Worm (Caenorhabditis elegans): ENCODE measurements around the gene col-166.

col-166 gene

DNA sequence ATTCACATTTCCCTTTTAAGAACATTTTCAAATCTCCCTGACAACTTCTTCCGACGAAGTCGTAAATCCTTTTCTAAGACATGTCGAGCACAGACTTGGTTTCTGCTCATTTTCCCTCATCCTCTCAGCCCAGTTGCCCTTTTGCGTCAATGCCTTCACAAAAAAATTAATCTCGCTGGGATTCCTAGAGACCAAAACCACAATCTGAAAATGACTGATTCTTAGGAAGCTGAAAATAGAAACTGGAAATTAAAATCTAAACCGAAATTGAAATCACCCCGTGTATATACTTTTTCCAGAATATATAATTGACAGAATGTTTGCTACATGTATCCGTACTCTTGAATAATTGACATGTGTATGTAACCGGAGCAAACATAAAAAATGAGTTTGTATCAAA is 32.8 kb upstream of the col-166 start:
- TF ChIP-seq C34F6.9 (tag; optimal IDR thresholded peaks at IDR 0.05) (peak; percentile 9), alr-1 (tag; optimal IDR thresholded peaks at IDR 0.05) (no peak)

DNA sequence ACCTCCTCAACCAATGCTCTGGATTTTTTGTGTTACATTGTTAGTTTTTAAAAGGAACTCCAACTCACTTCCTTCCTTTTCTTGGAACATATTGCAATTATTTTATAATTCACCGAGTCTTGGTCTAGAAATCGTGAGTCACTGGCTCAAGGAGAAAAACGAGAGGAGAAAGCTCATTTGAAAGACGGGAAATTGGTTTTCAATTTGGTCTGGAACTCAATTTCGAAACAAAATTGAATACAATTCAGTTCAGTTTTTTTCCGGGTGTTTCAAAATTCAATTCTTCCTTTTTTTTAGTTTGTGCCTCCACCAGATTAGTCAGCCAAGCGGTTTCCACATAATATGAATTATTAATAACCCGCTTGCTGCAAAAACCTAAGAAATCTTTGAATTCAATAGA is 31.9 kb upstream of the col-166 start:
- TF ChIP-seq sma-9 (GFP tag; optimal IDR thresholded peaks at IDR 0.05) (peak; percentile 46), sma-9 (tag; optimal IDR thresholded peaks at IDR 0.05) (no peak), ama-1 (optimal IDR thresholded peaks at IDR 0.05) (no peak), egl-27 (tag; optimal IDR thresholded peaks at IDR 0.05) (no peak), R02D3.7 (tag; optimal IDR thresholded peaks at IDR 0.05) (no peak), lsy-2 (tag; optimal IDR thresholded peaks at IDR 0.05) (no peak), sem-4 (tag; optimal IDR thresholded peaks at IDR 0.05) (peak; percentile 8), unc-55 (GFP tag; optimal IDR thresholded peaks at IDR 0.05) (no peak), dmd-4 (tag; optimal IDR thresholded peaks at IDR 0.05) (no peak)

DNA sequence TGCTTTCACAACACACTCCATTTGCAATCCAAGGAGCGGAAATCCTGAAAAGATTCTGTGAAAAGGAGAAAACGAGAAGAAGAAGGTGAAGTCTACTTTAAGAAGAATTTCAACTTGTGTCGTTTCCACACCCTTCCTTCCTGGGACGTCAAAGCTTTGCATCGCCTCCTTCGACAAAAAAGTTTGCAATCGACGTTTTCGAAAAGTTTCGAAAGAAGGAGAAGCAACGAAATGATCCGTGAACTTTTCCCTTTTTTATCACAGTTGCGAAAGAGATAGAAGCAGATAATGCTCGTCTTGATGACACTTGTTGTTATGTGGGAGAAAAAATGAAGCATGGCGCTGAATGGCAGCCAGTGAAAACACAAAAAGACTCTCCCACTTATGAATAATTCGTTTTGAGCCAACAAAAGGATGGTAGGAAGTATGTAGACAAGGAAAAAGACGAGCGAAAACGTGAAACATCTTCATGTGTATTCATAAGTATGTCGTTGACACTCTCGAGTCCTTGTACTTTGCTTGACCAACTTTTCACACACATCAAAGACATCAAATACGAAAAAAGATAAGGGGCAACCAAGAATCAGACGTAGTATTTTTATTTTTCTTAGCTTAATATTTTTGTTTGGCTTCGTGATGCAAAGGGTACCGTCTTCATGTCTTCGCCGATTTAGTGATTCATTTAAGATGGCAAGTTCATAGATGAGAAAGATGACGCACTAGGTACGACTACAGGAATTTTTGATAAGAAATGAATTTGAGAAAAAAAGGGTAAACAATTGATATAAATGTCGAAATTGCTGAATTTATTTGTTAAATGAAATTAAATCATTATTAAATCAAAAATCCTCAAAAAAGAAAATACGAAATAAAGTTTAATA is 30.8 kb upstream of the col-166 start:
- TF ChIP-seq sma-3 (GFP tag; optimal IDR thresholded peaks at IDR 0.05): peak; percentile 53
- no peak for TF ChIP-seq dmd-4 (tag; optimal IDR thresholded peaks at IDR 0.05)
- TF ChIP-seq sem-4 (tag; optimal IDR thresholded peaks at IDR 0.05): peak; percentile 57
- peak; percentile 54 for TF ChIP-seq C34F6.9 (tag; optimal IDR thresholded peaks at IDR 0.05)
- TF ChIP-seq unc-55 (GFP tag; optimal IDR thresholded peaks at IDR 0.05): peak; percentile 13
- peak; percentile 24 for TF ChIP-seq nhr-129 (tag; optimal IDR thresholded peaks at IDR 0.05)
- peak; percentile 30 for TF ChIP-seq fos-1 (tag; optimal IDR thresholded peaks at IDR 0.05)
- TF ChIP-seq ztf-4 (tag; optimal IDR thresholded peaks at IDR 0.05): no peak
- TF ChIP-seq nhr-23 (tag; optimal IDR thresholded peaks at IDR 0.05): no peak
- peak; percentile 4 for TF ChIP-seq crh-2 (tag; optimal IDR thresholded peaks at IDR 0.05)
- no peak for TF ChIP-seq mbf-1 (tag; optimal IDR thresholded peaks at IDR 0.05)
- no peak for TF ChIP-seq nhr-25 (tag; optimal IDR thresholded peaks at IDR 0.05)

DNA sequence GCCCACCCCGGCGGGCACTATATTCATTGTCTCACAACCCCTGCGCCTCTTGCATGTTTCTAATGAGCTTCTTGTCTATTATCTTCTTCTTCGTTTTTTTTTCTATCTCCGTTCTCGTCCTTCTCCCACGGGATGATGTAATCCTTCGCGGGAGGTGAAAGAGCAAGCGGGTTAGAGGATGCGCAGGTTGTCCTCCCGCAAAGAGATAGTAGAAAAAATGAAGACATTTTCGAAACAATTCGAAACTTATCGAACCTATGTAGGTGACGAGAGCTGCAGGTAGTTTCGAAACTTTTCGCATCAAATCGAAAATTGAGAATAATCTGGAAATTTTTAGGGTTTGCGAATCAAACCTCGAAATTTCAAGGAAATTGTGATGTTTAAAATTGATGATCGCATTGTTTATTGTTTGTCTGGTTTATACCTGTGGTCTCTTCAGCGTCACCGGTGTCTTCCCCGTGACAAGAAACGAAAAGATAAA is 29.5 kb upstream of the col-166 start:
- peak in 1 of 2 experiments; percentile 32 for TF ChIP-seq lsy-2 (tag; optimal IDR thresholded peaks at IDR 0.05)
- peak; percentile 87 for TF ChIP-seq sma-9 (GFP tag; optimal IDR thresholded peaks at IDR 0.05)
- TF ChIP-seq sma-9 (tag; optimal IDR thresholded peaks at IDR 0.05): no peak
- peak; percentile 66 for TF ChIP-seq nhr-21 (tag; optimal IDR thresholded peaks at IDR 0.05)
- no peak for TF ChIP-seq nhr-10 (tag; optimal IDR thresholded peaks at IDR 0.05)
- no peak for TF ChIP-seq dmd-4 (tag; optimal IDR thresholded peaks at IDR 0.05)
- peak; percentile 49 for TF ChIP-seq egl-27 (tag; optimal IDR thresholded peaks at IDR 0.05)
- peak; percentile 75 for TF ChIP-seq sem-4 (tag; optimal IDR thresholded peaks at IDR 0.05)
- peak; percentile 74 for TF ChIP-seq F13H6.1 (tag; optimal IDR thresholded peaks at IDR 0.05)
- peak; percentile 86 for TF ChIP-seq C34F6.9 (tag; optimal IDR thresholded peaks at IDR 0.05)
- TF ChIP-seq alr-1 (tag; optimal IDR thresholded peaks at IDR 0.05): no peak
- peak; percentile 17 for TF ChIP-seq unc-55 (GFP tag; optimal IDR thresholded peaks at IDR 0.05)
- TF ChIP-seq mdl-1 (tag; optimal IDR thresholded peaks at IDR 0.05): peak; percentile 9 to 28
- no peak for TF ChIP-seq nhr-12 (tag; optimal IDR thresholded peaks at IDR 0.05)
- peak; percentile 8 for TF ChIP-seq lin-13 (GFP tag; optimal IDR thresholded peaks at IDR 0.05)
- peak; percentile 98 for TF ChIP-seq nhr-129 (tag; optimal IDR thresholded peaks at IDR 0.05)
- TF ChIP-seq ama-1 (optimal IDR thresholded peaks at IDR 0.05): peak; percentile 11
- TF ChIP-seq nhr-25 (tag; optimal IDR thresholded peaks at IDR 0.05): peak; percentile 4
- TF ChIP-seq gmeb-1 (tag; optimal IDR thresholded peaks at IDR 0.05): peak; percentile 6
- TF ChIP-seq fos-1 (tag; optimal IDR thresholded peaks at IDR 0.05): peak; percentile 90
- TF ChIP-seq blmp-1 (tag; optimal IDR thresholded peaks at IDR 0.05; ENCODE audit: insufficient read depth): peak; percentile 1
- peak; percentile 70 for TF ChIP-seq sma-3 (GFP tag; optimal IDR thresholded peaks at IDR 0.05)
- TF ChIP-seq ZK546.5 (tag; optimal IDR thresholded peaks at IDR 0.05): no peak
- TF ChIP-seq crh-2 (tag; optimal IDR thresholded peaks at IDR 0.05): peak; percentile 42

DNA sequence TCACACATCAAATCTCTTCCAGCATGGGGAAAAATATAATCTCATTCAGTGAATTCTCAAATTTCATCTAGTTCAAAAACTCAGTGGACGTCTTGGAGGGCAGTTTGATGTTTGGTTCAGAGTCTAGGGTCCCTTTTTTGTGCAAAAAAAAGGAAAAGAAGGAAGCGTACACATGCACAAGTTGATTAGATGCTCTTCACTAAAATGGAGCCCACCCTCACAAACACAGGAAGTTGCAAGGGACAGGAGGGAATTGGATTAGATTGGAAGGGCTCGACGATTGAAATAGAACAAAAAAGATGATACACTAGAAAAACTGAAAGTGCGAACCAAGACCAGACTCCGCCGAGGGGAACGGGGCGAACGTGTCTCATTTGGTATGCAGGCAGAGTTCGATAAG is 28.9 kb upstream of the col-166 start:
- TF ChIP-seq lsy-2 (tag; optimal IDR thresholded peaks at IDR 0.05) (peak in 1 of 2 experiments; percentile 4), sma-9 (GFP tag; optimal IDR thresholded peaks at IDR 0.05) (peak; percentile 62), sma-9 (tag; optimal IDR thresholded peaks at IDR 0.05) (no peak), sem-4 (tag; optimal IDR thresholded peaks at IDR 0.05) (peak; percentile 30), zag-1 (tag; optimal IDR thresholded peaks at IDR 0.05) (peak; percentile 57), crh-2 (tag; optimal IDR thresholded peaks at IDR 0.05) (no peak)

Measured in whole organism, L2 larva.